Worm (Caenorhabditis elegans): ENCODE measurements around the gene Y59A8A.8.
"Not testable (repeated sequence)": the region's sequence is repeated elsewhere in the genome, so short reads cannot be mapped to it uniquely, and the experiment has no call there.

Gene Y59A8A.8

ce11 chrV:17903829-17904228 lies 38.4 kb downstream of the Y59A8A.8 start, which contains the start of gene C06H5.14:
Gene C06H5.14, plus strand, starts transcription at chrV:17904129.
- not testable (repeated sequence) for TF ChIP-seq T26A5.8, nhr-179, F57C9.4 (tag; optimal IDR thresholded peaks at IDR 0.05)

DNA sequence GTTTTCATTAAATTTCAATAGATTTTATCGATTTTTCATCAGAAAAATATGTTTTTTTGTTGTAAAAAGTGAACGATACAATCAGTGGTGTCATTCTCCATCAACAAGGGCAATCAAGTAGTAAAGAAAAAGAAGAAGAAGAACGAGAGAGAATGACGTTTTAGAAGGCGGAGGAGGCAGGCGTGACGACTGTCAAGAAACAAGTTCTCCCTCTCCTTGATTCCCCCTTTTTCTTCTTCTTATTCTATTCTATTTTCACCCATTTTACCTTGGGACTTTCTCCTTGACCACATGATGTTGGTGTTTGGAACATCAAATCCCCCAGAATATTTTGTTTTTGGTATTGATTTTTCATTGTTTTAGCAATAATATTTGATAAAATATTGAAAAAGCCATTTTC lies 40.4 kb downstream of the Y59A8A.8 start:
- TF ChIP-seq chd-7 (tag; optimal IDR thresholded peaks at IDR 0.05) (no peak), nfya-1 (tag; optimal IDR thresholded peaks at IDR 0.05; ENCODE audit: borderline replicate concordance, insufficient read depth) (no peak), mes-4 (tag; optimal IDR thresholded peaks at IDR 0.05) (no peak), ceh-58 (GFP tag; IDR thresholded peaks at IDR 0.05) (no peak), egl-44 (GFP tag; IDR thresholded peaks at IDR 0.05) (no peak), ceh-40 (GFP tag; IDR thresholded peaks at IDR 0.05) (no peak), snpc-4 (GFP tag; optimal IDR thresholded peaks at IDR 0.05) (no peak), snpc-4 (tag; optimal IDR thresholded peaks at IDR 0.05) (no peak), lin-35 (GFP tag; optimal IDR thresholded peaks at IDR 0.05) (no peak), B0019.2 (GFP tag; conservative IDR thresholded peaks at IDR 0.05) (no peak), T07F8.4 (tag; optimal IDR thresholded peaks at IDR 0.05) (no peak)

DNA sequence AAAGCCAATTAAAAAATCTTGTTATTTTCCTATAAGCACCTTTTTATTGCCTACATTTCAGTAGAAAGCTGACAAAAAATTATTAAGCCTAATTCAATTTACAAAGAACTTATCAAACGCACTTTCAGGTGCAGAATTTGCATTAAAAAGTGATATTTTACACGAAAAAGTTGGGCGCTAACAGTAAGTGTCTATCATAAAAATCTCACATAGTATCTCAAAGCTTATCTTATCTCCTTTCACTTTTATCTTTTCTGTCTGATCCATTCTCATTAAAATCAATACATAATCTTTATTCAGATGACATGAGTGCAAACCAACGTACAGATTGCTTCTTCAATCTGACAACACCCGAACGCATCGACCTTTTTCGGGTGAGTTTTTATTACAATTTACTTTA lies 44.6 kb downstream of the Y59A8A.8 start, which contains the start of gene dcar-1:
dcar-1 (plus strand) TSS at position 301 of the 400 bp plus-strand sequence.
- TF ChIP-seq repo-1 (tag; optimal IDR thresholded peaks at IDR 0.05) = no peak
- TF ChIP-seq mcd-1 (GFP tag; IDR thresholded peaks at IDR 0.05) = no peak
- TF ChIP-seq F37B4.10 (GFP tag; IDR thresholded peaks at IDR 0.05) = no peak
- no peak for TF ChIP-seq ztf-28 (GFP tag; IDR thresholded peaks at IDR 0.05)
- TF ChIP-seq rec-8 (tag; optimal IDR thresholded peaks at IDR 0.05) = no peak
- no peak for TF ChIP-seq ceh-27 (GFP tag; optimal IDR thresholded peaks at IDR 0.05)
- TF ChIP-seq nhr-27 (tag; optimal IDR thresholded peaks at IDR 0.05) = no peak
- TF ChIP-seq nhr-80 (tag; optimal IDR thresholded peaks at IDR 0.05) = no peak
- TF ChIP-seq K11D2.4 (GFP tag; IDR thresholded peaks at IDR 0.05) = no peak
- TF ChIP-seq cebp-2 (GFP tag; IDR thresholded peaks at IDR 0.05) = no peak
- TF ChIP-seq aptf-3 (GFP tag; IDR thresholded peaks at IDR 0.05) = no peak
- no peak for TF ChIP-seq let-607 (tag; optimal IDR thresholded peaks at IDR 0.05)
